Worm (Caenorhabditis elegans): ENCODE results near the gene let-721.

Gene let-721

ce11 chrIII:6444335-6444734, 2.4 kb downstream of the let-721 start, which contains the start of gene C05D11.13:
TSS of gene C05D11.13 (minus strand) at chrIII:6444586.
- TF ChIP-seq nhr-47 (tag; optimal IDR thresholded peaks at IDR 0.05): no peak
- TF ChIP-seq ceh-8 (GFP tag; optimal IDR thresholded peaks at IDR 0.05): no peak
- peak; percentile 11 for TF ChIP-seq nhr-85 (tag)
- TF ChIP-seq snu-23 (GFP tag; optimal IDR thresholded peaks at IDR 0.05): peak; percentile 56
- TF ChIP-seq vab-15 (tag; optimal IDR thresholded peaks at IDR 0.05): no peak
- TF ChIP-seq tbx-2 (tag; optimal IDR thresholded peaks at IDR 0.05): no peak
- no peak for TF ChIP-seq ztf-11 (tag; optimal IDR thresholded peaks at IDR 0.05)
- TF ChIP-seq dpl-1 (GFP tag; optimal IDR thresholded peaks at IDR 0.05): peak in 2 of 3 experiments; percentile 9 to 47
- no peak for TF ChIP-seq hlh-17 (GFP tag; optimal IDR thresholded peaks at IDR 0.05; ENCODE audit: borderline replicate concordance)
- no peak for TF ChIP-seq grh-1 (GFP tag; IDR thresholded peaks at IDR 0.05)
- TF ChIP-seq ceh-63 (GFP tag; optimal IDR thresholded peaks at IDR 0.05): no peak
- peak; percentile 25 to 52 for TF ChIP-seq efl-1 (optimal IDR thresholded peaks at IDR 0.05)
- TF ChIP-seq efl-1 (GFP tag; optimal IDR thresholded peaks at IDR 0.05 in 1 of 2): peak; percentile 11 to 13
- TF ChIP-seq isw-1 (GFP tag; IDR thresholded peaks at IDR 0.05): no peak
- TF ChIP-seq xbp-1 (tag; optimal IDR thresholded peaks at IDR 0.05): peak; percentile 9
- TF ChIP-seq ceh-88 (GFP tag; IDR thresholded peaks at IDR 0.05): no peak
- TF ChIP-seq C16A3.4 (tag; optimal IDR thresholded peaks at IDR 0.05): peak; percentile 34
- no peak for TF ChIP-seq nhr-237 (tag; optimal IDR thresholded peaks at IDR 0.05)
- TF ChIP-seq aha-1 (tag; optimal IDR thresholded peaks at IDR 0.05): no peak
- TF ChIP-seq mdl-1 (tag; optimal IDR thresholded peaks at IDR 0.05): peak in 1 of 2 experiments; percentile 23
- TF ChIP-seq lin-15B (tag; optimal IDR thresholded peaks at IDR 0.05): no peak
- TF ChIP-seq nhr-71 (tag; optimal IDR thresholded peaks at IDR 0.05): peak; percentile 50
- peak; percentile 11 for TF ChIP-seq F16B12.6 (tag; optimal IDR thresholded peaks at IDR 0.05)
- no peak for TF ChIP-seq fkh-8 (tag; optimal IDR thresholded peaks at IDR 0.05)
- no peak for TF ChIP-seq pqm-1 (tag; optimal IDR thresholded peaks at IDR 0.05)
- no peak for TF ChIP-seq mef-2 (tag; optimal IDR thresholded peaks at IDR 0.05)
- peak; percentile 65 for TF ChIP-seq ama-1 (optimal IDR thresholded peaks at IDR 0.05)
- peak; percentile 34 for TF ChIP-seq nhr-20 (tag; optimal IDR thresholded peaks at IDR 0.05)
- no peak for TF ChIP-seq nhr-77 (tag; optimal IDR thresholded peaks at IDR 0.05)
- TF ChIP-seq sptf-1 (tag; optimal IDR thresholded peaks at IDR 0.05): no peak
- TF ChIP-seq unc-130 (tag; optimal IDR thresholded peaks at IDR 0.05): peak; percentile 68
- TF ChIP-seq unc-86 (tag; optimal IDR thresholded peaks at IDR 0.05): no peak
- no peak for TF ChIP-seq efl-3 (GFP tag; optimal IDR thresholded peaks at IDR 0.05)
- TF ChIP-seq sox-4 (tag; optimal IDR thresholded peaks at IDR 0.05): no peak
- TF ChIP-seq zip-4 (GFP tag; optimal IDR thresholded peaks at IDR 0.05): no peak
- TF ChIP-seq lir-3 (tag; optimal IDR thresholded peaks at IDR 0.05; ENCODE audit: poor library complexity): no peak
- TF ChIP-seq elt-3 (tag; optimal IDR thresholded peaks at IDR 0.05): peak in 1 of 6 experiments; percentile 16
- TF ChIP-seq ceh-82 (tag; optimal IDR thresholded peaks at IDR 0.05): no peak
- TF ChIP-seq tlp-1 (tag; optimal IDR thresholded peaks at IDR 0.05): no peak
- TF ChIP-seq skn-1 (tag; optimal IDR thresholded peaks at IDR 0.05): no peak
- TF ChIP-seq lin-13 (GFP tag; optimal IDR thresholded peaks at IDR 0.05): no peak
- peak; percentile 8 for TF ChIP-seq jun-1 (tag; optimal IDR thresholded peaks at IDR 0.05)
- TF ChIP-seq nhr-19 (GFP tag; conservative IDR thresholded peaks at IDR 0.05): 0 out of 2 replicates have a peak, but pooled peaks have one; percentile 3
- no peak for TF ChIP-seq C04F5.9 (tag; optimal IDR thresholded peaks at IDR 0.05)
- TF ChIP-seq fkh-4 (tag; optimal IDR thresholded peaks at IDR 0.05; ENCODE audit: borderline replicate concordance): no peak
- TF ChIP-seq lin-39 (tag; optimal IDR thresholded peaks at IDR 0.05): no peak
- TF ChIP-seq ceh-90 (tag; optimal IDR thresholded peaks at IDR 0.05): no peak
- TF ChIP-seq C34B4.2 (tag; optimal IDR thresholded peaks at IDR 0.05): no peak
- TF ChIP-seq unc-62 (GFP tag; optimal IDR thresholded peaks at IDR 0.05): no peak
- TF ChIP-seq rnt-1 (tag; optimal IDR thresholded peaks at IDR 0.05): peak; percentile 26
- no peak for TF ChIP-seq hpl-2 (GFP tag; optimal IDR thresholded peaks at IDR 0.05)
- TF ChIP-seq nhr-76 (tag; optimal IDR thresholded peaks at IDR 0.05): no peak
- no peak for TF ChIP-seq zag-1 (tag; optimal IDR thresholded peaks at IDR 0.05)
- TF ChIP-seq ets-5 (GFP tag; IDR thresholded peaks at IDR 0.05): no peak
- TF ChIP-seq nhr-28 (tag; optimal IDR thresholded peaks at IDR 0.05): no peak

All from whole organism, L1 larva.